Fruit fly (Drosophila melanogaster) whole organism, embryonic: ENCODE data around the gene Vha16-5.

Experiments
- Atf6 ChIP-seq: fragments of 200-800 bp; sonication (Bioruptor generic); IDR thresholded peaks from 2 replicates; pipeline ENCODE4 v1.3.6; 2022; ENCODE audit warnings: missing biosample characterization, missing genetic modification characterization
- Awh ChIP-seq: fragments of 200-800 bp; sonication (Bioruptor generic); IDR thresholded peaks from 2 replicates; pipeline ENCODE4, ENCODE4 v1.3.6; 2022; ENCODE audit warnings: missing biosample characterization, missing genetic modification characterization
- CG1024 ChIP-seq: fragments of 200-800 bp; sonication (Bioruptor generic); IDR thresholded peaks from 2 replicates; pipeline ENCODE4 v1.3.6; 2022; ENCODE audit warnings: missing biosample characterization, missing genetic modification characterization
- CG10543 ChIP-seq: fragments of 200-800 bp; sonication (Bioruptor generic); optimal IDR thresholded peaks from 3 replicates; lab custom pipeline; 2017; ENCODE audit warnings: missing biosample characterization, mild to moderate bottlenecking, missing genetic modification characterization, moderate library complexity
- CG11456 ChIP-seq: fragments of 200-800 bp; sonication (Bioruptor generic); IDR thresholded peaks from 3 replicates; pipeline ENCODE4 v1.3.6; 2022; ENCODE audit warnings: missing biosample characterization, missing genetic modification characterization
- CG11560 ChIP-seq: fragments of 200-800 bp; sonication (Bioruptor generic); IDR thresholded peaks from 3 replicates; pipeline ENCODE4 v1.3.6; 2022; ENCODE audit warnings: missing biosample characterization, missing genetic modification characterization
- CG13296 ChIP-seq: fragments of 200-800 bp; sonication (Bioruptor generic); optimal IDR thresholded peaks from 3 replicates; lab custom pipeline; 2018; ENCODE audit warnings: missing biosample characterization, mild to moderate bottlenecking, missing genetic modification characterization
- CG14441 ChIP-seq: fragments of 200-800 bp; sonication (Bioruptor generic); IDR thresholded peaks from 2 replicates; pipeline ENCODE4 v1.3.6; 2022; ENCODE audit warnings: missing biosample characterization, missing genetic modification characterization
- CG14860 ChIP-seq: fragments of 200-800 bp; sonication (Bioruptor generic); IDR thresholded peaks from 3 replicates; pipeline ENCODE4 v1.3.6; 2022; ENCODE audit warnings: missing biosample characterization, missing genetic modification characterization; ENCODE audit not compliant: partially characterized antibody
- CG15269 ChIP-seq: fragments of 200-800 bp; sonication (Bioruptor generic); optimal IDR thresholded peaks from 2 replicates; lab custom pipeline; 2018; ENCODE audit warnings: missing biosample characterization, mild to moderate bottlenecking, missing genetic modification characterization, moderate library complexity
- CG15696 ChIP-seq: fragments of 200-800 bp; sonication (Bioruptor generic); optimal IDR thresholded peaks from 2 replicates; lab custom pipeline; 2019; ENCODE audit warnings: missing biosample characterization, mild to moderate bottlenecking, missing genetic modification characterization, moderate library complexity
- CG17361 ChIP-seq: fragments of 200-800 bp; sonication (Bioruptor generic); IDR thresholded peaks from 3 replicates; pipeline ENCODE4 v1.3.6; 2022; ENCODE audit warnings: missing biosample characterization, missing genetic modification characterization
- CG2712 ChIP-seq: fragments of 200-800 bp; optimal IDR thresholded peaks from 3 replicates; lab custom pipeline; 2019; ENCODE audit warnings: missing biosample characterization, mild to moderate bottlenecking, missing genetic modification characterization, moderate library complexity
- CG31441 ChIP-seq: fragments of 200-800 bp; sonication (Bioruptor generic); IDR thresholded peaks from 2 replicates; pipeline ENCODE4 v1.3.6; 2022; ENCODE audit warnings: missing biosample characterization, missing genetic modification characterization
- CG4282 ChIP-seq: fragments of 200-800 bp; sonication (Bioruptor generic); optimal IDR thresholded peaks from 2 replicates; lab custom pipeline; 2016; ENCODE audit warnings: missing biosample characterization, missing genetic modification characterization
- CG6813 ChIP-seq: fragments of 200-800 bp; sonication (Bioruptor generic); optimal IDR thresholded peaks from 2 replicates; lab custom pipeline; 2017; ENCODE audit warnings: missing biosample characterization, missing genetic modification characterization, mild to moderate bottlenecking, moderate library complexity, missing genetic modification reagents
- CG8765 ChIP-seq: fragments of 200-800 bp; sonication (Bioruptor generic); IDR thresholded peaks from 2 replicates; pipeline ENCODE4 v1.3.6; 2022; ENCODE audit warnings: missing biosample characterization, missing genetic modification characterization
- CG9215 ChIP-seq: fragments of 200-800 bp; sonication (Bioruptor generic); IDR thresholded peaks from 2 replicates; pipeline ENCODE4 v1.3.6; 2022; ENCODE audit warnings: missing biosample characterization, missing genetic modification characterization
- CG9727 ChIP-seq: fragments of 200-800 bp; sonication (Bioruptor generic); optimal IDR thresholded peaks from 3 replicates; lab custom pipeline; 2017; ENCODE audit warnings: missing biosample characterization, mild to moderate bottlenecking, missing genetic modification characterization
- CG9876 ChIP-seq: fragments of 200-800 bp; sonication (Bioruptor generic); optimal IDR thresholded peaks from 2 replicates; lab custom pipeline; 2016; ENCODE audit warnings: missing biosample characterization, missing genetic modification characterization
- Camta ChIP-seq: fragments of 200-800 bp; sonication (Bioruptor generic); optimal IDR thresholded peaks from 2 replicates; lab custom pipeline; 2016; ENCODE audit warnings: missing biosample characterization, missing genetic modification characterization
- Doc3 ChIP-seq: fragments of 200-800 bp; sonication (Bioruptor generic); IDR thresholded peaks from 3 replicates; pipeline ENCODE4 v1.3.6; 2022; ENCODE audit warnings: missing biosample characterization, missing genetic modification characterization; ENCODE audit not compliant: partially characterized antibody
- E2f1 ChIP-seq: fragments of 200-800 bp; sonication (Bioruptor generic); IDR thresholded peaks from 2 replicates; pipeline ENCODE4 v1.3.6; 2022; ENCODE audit warnings: missing biosample characterization, missing genetic modification characterization
- Fer2 ChIP-seq: fragments of 200-800 bp; sonication (Bioruptor generic); optimal IDR thresholded peaks from 2 replicates; lab custom pipeline; 2018; ENCODE audit warnings: missing biosample characterization, mild to moderate bottlenecking, missing genetic modification characterization, moderate library complexity
- Gug ChIP-seq: fragments of 200-800 bp; sonication (Bioruptor generic); IDR thresholded peaks from 4 replicates; pipeline ENCODE4 v1.3.6; 2022; ENCODE audit warnings: missing biosample characterization, missing genetic modification characterization
- HLH4C ChIP-seq: fragments of 200-800 bp; sonication (Bioruptor generic); IDR thresholded peaks from 3 replicates; pipeline ENCODE4 v1.3.6; 2022; ENCODE audit warnings: missing biosample characterization, missing genetic modification characterization; ENCODE audit not compliant: partially characterized antibody
- Hr3 ChIP-seq: fragments of 200-800 bp; sonication (Bioruptor generic); optimal IDR thresholded peaks from 3 replicates; lab custom pipeline; 2016; ENCODE audit warnings: missing biosample characterization, missing genetic modification characterization
- Max ChIP-seq: fragments of 200-800 bp; sonication (Bioruptor generic); optimal IDR thresholded peaks from 2 replicates; lab custom pipeline; 2016; ENCODE audit warnings: missing biosample characterization, mild to moderate bottlenecking, missing genetic modification characterization
- Mrtf ChIP-seq: fragments of 200-800 bp; sonication (Bioruptor generic); IDR thresholded peaks from 3 replicates; pipeline ENCODE4 v1.3.6; 2022; ENCODE audit warnings: missing biosample characterization, missing genetic modification characterization
- Rfx ChIP-seq: fragments of 200-800 bp; sonication (Bioruptor generic); IDR thresholded peaks from 2 replicates; pipeline ENCODE4 v1.3.6; 2022; ENCODE audit warnings: missing biosample characterization, missing genetic modification characterization
- Scr ChIP-seq: fragments of 200-800 bp; sonication (Bioruptor generic); IDR thresholded peaks from 2 replicates; pipeline ENCODE4 v1.3.6; 2022; ENCODE audit warnings: missing biosample characterization, missing genetic modification characterization; ENCODE audit not compliant: partially characterized antibody
- Ssrp ChIP-seq: fragments of 200-800 bp; sonication (Bioruptor generic); optimal IDR thresholded peaks from 2 replicates; lab custom pipeline; 2018; ENCODE audit warnings: missing biosample characterization, mild to moderate bottlenecking, missing genetic modification characterization, moderate library complexity
- TFAM ChIP-seq: fragments of 200-800 bp; sonication (Bioruptor generic); optimal IDR thresholded peaks from 2 replicates; lab custom pipeline; 2017; ENCODE audit warnings: missing biosample characterization, missing genetic modification characterization, inconsistent platforms
- amos ChIP-seq: fragments of 200-800 bp; sonication (Bioruptor generic); IDR thresholded peaks from 2 replicates; pipeline ENCODE4 v1.3.6; 2022; ENCODE audit warnings: missing biosample characterization, missing genetic modification characterization; ENCODE audit not compliant: partially characterized antibody
- crp ChIP-seq, 2 experiments: fragments of 200-800 bp; sonication (Bioruptor generic); optimal IDR thresholded peaks; 2 replicates in 1 of 2; 3 replicates in 1 of 2; lab custom pipeline; 2017; ENCODE audit warnings: missing biosample characterization in 2 of 2, missing genetic modification characterization in 2 of 2, mild to moderate bottlenecking in 1 of 2, moderate library complexity in 1 of 2
- cwo ChIP-seq: fragments of 200-800 bp; sonication (Bioruptor generic); optimal IDR thresholded peaks from 3 replicates; lab custom pipeline; 2017; ENCODE audit warnings: missing biosample characterization, missing genetic modification characterization, mild to moderate bottlenecking, moderate library complexity, missing genetic modification reagents
- dmrt99B ChIP-seq: fragments of 200-800 bp; sonication (Bioruptor generic); optimal IDR thresholded peaks from 2 replicates; lab custom pipeline; 2018; ENCODE audit warnings: missing biosample characterization, mild to moderate bottlenecking, missing genetic modification characterization, moderate library complexity
- emc ChIP-seq: fragments of 200-800 bp; sonication (Bioruptor generic); optimal IDR thresholded peaks from 2 replicates; lab custom pipeline; 2016; ENCODE audit warnings: missing biosample characterization, missing genetic modification characterization
- en ChIP-seq: fragments of 200-800 bp; sonication (Bioruptor generic); optimal IDR thresholded peaks from 2 replicates; lab custom pipeline; 2016; ENCODE audit warnings: missing biosample characterization, missing genetic modification characterization
- fd102C ChIP-seq: fragments of 200-800 bp; sonication (Bioruptor generic); optimal IDR thresholded peaks from 2 replicates; lab custom pipeline; 2018; ENCODE audit warnings: missing biosample characterization, mild to moderate bottlenecking, missing genetic modification characterization, moderate library complexity
- grn ChIP-seq: fragments of 200-800 bp; sonication (Bioruptor generic); optimal IDR thresholded peaks from 3 replicates; lab custom pipeline; 2017; ENCODE audit warnings: missing biosample characterization, missing genetic modification characterization
- hb ChIP-seq: fragments of 200-800 bp; sonication (Bioruptor generic); IDR thresholded peaks from 3 replicates; pipeline ENCODE4 v1.3.6; 2022; ENCODE audit warnings: missing biosample characterization, missing genetic modification characterization; ENCODE audit not compliant: partially characterized antibody
- org-1 ChIP-seq: fragments of 200-800 bp; sonication (Bioruptor generic); optimal IDR thresholded peaks from 2 replicates; lab custom pipeline; 2017; ENCODE audit warnings: missing biosample characterization, missing genetic modification characterization
- prd ChIP-seq, 3 experiments: fragments of >200 bp in 2 of 3; fragments of 200-800 bp in 1 of 3; sonication (Bioruptor generic) in 1 of 3; optimal IDR thresholded peaks in 2 of 3; IDR thresholded peaks in 1 of 3; 2 replicates in 2 of 3; 3 replicates in 1 of 3; pipeline versions ENCODE4 v1.3.6 to Lab custom; 2017 to 2022; ENCODE audit warnings: missing biosample characterization in 1 of 3, missing genetic modification characterization in 1 of 3
- schlank ChIP-seq: fragments of 200-800 bp; sonication (Bioruptor generic); optimal IDR thresholded peaks from 2 replicates; lab custom pipeline; 2018; ENCODE audit warnings: missing biosample characterization, mild to moderate bottlenecking, missing genetic modification characterization
- shn ChIP-seq: fragments of 200-800 bp; sonication (Bioruptor generic); optimal IDR thresholded peaks from 3 replicates; lab custom pipeline; 2016; ENCODE audit warnings: missing biosample characterization, missing genetic modification characterization
- wor ChIP-seq: fragments of 200-800 bp; sonication (Bioruptor generic); IDR thresholded peaks from 2 replicates; pipeline ENCODE4 v1.3.6; 2022; ENCODE audit warnings: missing biosample characterization, missing genetic modification characterization
- zf30C ChIP-seq: fragments of 200-800 bp; sonication (Bioruptor generic); optimal IDR thresholded peaks from 3 replicates; lab custom pipeline; 2018; ENCODE audit warnings: missing biosample characterization, mild to moderate bottlenecking, missing genetic modification characterization

The Vha16-5 gene

DNA sequence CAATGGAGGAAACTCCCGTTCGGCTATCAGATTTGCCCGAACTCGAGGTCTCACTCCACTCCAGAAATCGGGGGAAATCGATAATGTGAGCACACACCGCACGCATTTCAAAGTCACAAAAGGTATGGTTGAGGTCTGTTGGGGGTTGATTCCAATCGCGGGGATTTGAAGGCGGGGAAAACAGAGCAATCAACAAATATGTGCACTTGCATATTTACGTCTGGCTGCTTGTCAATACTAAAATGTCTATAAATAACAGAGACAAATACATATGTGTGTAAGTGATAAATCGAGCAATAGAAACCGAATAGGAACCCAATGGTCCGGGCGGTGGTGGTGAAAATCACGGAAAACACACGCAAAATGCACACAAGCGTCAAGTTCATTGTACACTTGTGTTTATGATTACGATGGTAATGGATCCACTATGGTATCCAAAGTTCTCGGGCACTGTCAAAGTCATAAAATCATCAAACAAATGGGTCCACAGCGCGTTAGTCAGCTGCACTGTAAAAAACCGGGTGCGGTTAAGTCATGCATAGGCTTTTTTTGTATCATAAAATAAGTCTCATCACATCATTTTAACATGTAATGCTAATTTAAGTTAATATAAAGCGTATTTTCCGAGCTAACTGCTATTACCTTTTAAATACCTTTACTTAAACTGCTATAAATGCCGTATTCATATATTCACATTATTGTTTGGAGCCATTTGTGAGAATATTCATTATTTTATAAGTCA lies 15.2 kb upstream of the Vha16-5 start (continued):
- TF ChIP-seq CG4282 (peak; percentile 74), Hr3 (GFP tag; lab: Kevin White, UChicago) (peak; percentile 65), CG15696 (tag; lab: Kevin White, UChicago) (peak; percentile 99), Awh (GFP tag; lab: Robert Waterston, UW) (peak; percentile 96), Gug (GFP tag; lab: Robert Waterston, UW) (no peak; the same call in 2 of the 4 replicates), CG14860 (GFP tag; lab: Robert Waterston, UW) (no peak), CG14441 (peak; percentile 50; the same call in 1 of the 2 replicates), TFAM (GFP tag; lab: Kevin White, UChicago) (peak; percentile 80), CG11456 (GFP tag; lab: Robert Waterston, UW) (peak; percentile 80), CG11560 (no peak), HLH4C (GFP tag; lab: Robert Waterston, UW) (no peak), Fer2 (tag; lab: Kevin White, UChicago) (peak; percentile 62), Rfx (GFP tag; lab: Robert Waterston, UW) (peak; percentile 54; the same call in 1 of the 2 replicates), CG8765 (GFP tag; lab: Robert Waterston, UW) (no peak), prd (optimal IDR thresholded peaks at IDR 0.05; lab: Kevin White, UChicago) (no peak), prd (GFP tag; IDR thresholded peaks at IDR 0.05; lab: Robert Waterston, UW) (peak; percentile 66), crp (GFP tag; optimal IDR thresholded peaks at IDR 0.05; lab: Kevin White, UChicago) (peak in 1 of 2 experiments; percentile 62), CG9215 (no peak), shn (GFP tag; lab: Kevin White, UChicago) (peak; percentile 89), fd102C (GFP tag; lab: Kevin White, UChicago) (peak; percentile 91), dmrt99B (tag; lab: Kevin White, UChicago) (peak; percentile 51), emc (GFP tag; lab: Kevin White, UChicago) (peak; percentile 3), wor (GFP tag; lab: Robert Waterston, UW) (no peak), Doc3 (GFP tag; lab: Robert Waterston, UW) (no peak), hb (no peak), cwo (GFP tag; lab: Kevin White, UChicago) (peak; percentile 39), CG31441 (GFP tag; lab: Robert Waterston, UW) (peak; percentile 84), CG2712 (tag; lab: Kevin White, UChicago) (peak; percentile 83), CG13296 (GFP tag; lab: Kevin White, UChicago) (peak; percentile 77), Max (GFP tag; lab: Kevin White, UChicago) (peak; percentile 81), CG1024 (GFP tag; lab: Robert Waterston, UW) (peak; percentile 89), CG10543 (peak; percentile 75), zf30C (GFP tag; lab: Kevin White, UChicago) (no peak), CG9876 (GFP tag; lab: Kevin White, UChicago) (peak; percentile 87), Mrtf (peak; percentile 79), Camta (GFP tag; lab: Kevin White, UChicago) (peak; percentile 94), CG17361 (GFP tag; lab: Robert Waterston, UW) (peak; percentile 87), grn (peak; percentile 98), en (GFP tag; lab: Kevin White, UChicago) (peak; percentile 87), CG15269 (tag; lab: Kevin White, UChicago) (peak; percentile 75), CG9727 (GFP tag; lab: Kevin White, UChicago) (peak; percentile 96), E2f1 (GFP tag; lab: Robert Waterston, UW) (peak; percentile 65; the same call in 1 of the 2 replicates), CG6813 (GFP tag; lab: Kevin White, UChicago) (peak; percentile 96), Scr (GFP tag; lab: Robert Waterston, UW) (no peak), Ssrp (tag; lab: Kevin White, UChicago) (peak; percentile 48), org-1 (peak; percentile 94), schlank (tag; lab: Kevin White, UChicago) (peak; percentile 67), Atf6 (GFP tag; lab: Robert Waterston, UW) (0 out of 2 replicates have a peak, but pooled peaks have one; percentile 37), amos (GFP tag; lab: Robert Waterston, UW) (no peak)
